Fruit fly (Drosophila melanogaster) whole organism, adult: ENCODE measurements around the gene CG14969.
A peak's percentile ranks its signal among the peaks of the same experiment; 100 is the strongest.

Experiments
- CG11617 ChIP-seq: fragments of 200-800 bp; sonication (Bioruptor generic); optimal IDR thresholded peaks from 2 replicates; lab custom pipeline; 2017; ENCODE audit warnings: mild to moderate bottlenecking, missing biosample characterization, missing genetic modification reagents, missing genetic modification characterization
- CG12768 ChIP-seq: fragments of 200-800 bp; sonication (Bioruptor generic); optimal IDR thresholded peaks from 2 replicates; lab custom pipeline; 2017; ENCODE audit warnings: missing biosample characterization, missing genetic modification characterization, mild to moderate bottlenecking, moderate library complexity, missing genetic modification reagents
- CG14711 ChIP-seq: fragments of 200-800 bp; sonication (Bioruptor generic); optimal IDR thresholded peaks from 2 replicates; lab custom pipeline; 2018; ENCODE audit warnings: missing biosample characterization, mild to moderate bottlenecking, missing genetic modification characterization, moderate library complexity
- CG1620 ChIP-seq: fragments of 200-800 bp; sonication (Bioruptor generic); optimal IDR thresholded peaks from 2 replicates; lab custom pipeline; 2016; ENCODE audit warnings: missing biosample characterization, missing genetic modification characterization
- CG33017 ChIP-seq: fragments of 200-800 bp; sonication (Bioruptor generic); optimal IDR thresholded peaks from 2 replicates; lab custom pipeline; 2018; ENCODE audit warnings: missing biosample characterization, mild to moderate bottlenecking, missing genetic modification characterization, moderate library complexity
- CG5204 ChIP-seq: fragments of 200-800 bp; sonication (Bioruptor generic); optimal IDR thresholded peaks from 2 replicates; lab custom pipeline; 2016; ENCODE audit warnings: missing biosample characterization, missing genetic modification characterization
- CG7045 ChIP-seq: fragments of 200-800 bp; sonication (Bioruptor generic); optimal IDR thresholded peaks from 2 replicates; lab custom pipeline; 2017; ENCODE audit warnings: missing biosample characterization, mild to moderate bottlenecking, missing genetic modification characterization
- CG7101 ChIP-seq: fragments of 200-800 bp; sonication (Bioruptor generic); optimal IDR thresholded peaks from 2 replicates; lab custom pipeline; 2018; ENCODE audit warnings: missing biosample characterization, mild to moderate bottlenecking, missing genetic modification characterization, moderate library complexity
- Clk ChIP-seq: fragments of 200-800 bp; sonication (Bioruptor generic); optimal IDR thresholded peaks from 2 replicates; lab custom pipeline; 2017; ENCODE audit warnings: missing biosample characterization, missing genetic modification characterization
- Crg-1 ChIP-seq: fragments of 200-800 bp; sonication (Bioruptor generic); optimal IDR thresholded peaks from 2 replicates; lab custom pipeline; 2016; ENCODE audit warnings: missing biosample characterization, missing genetic modification characterization
- Hr96 ChIP-seq: fragments of 200-800 bp; sonication (Bioruptor generic); optimal IDR thresholded peaks from 2 replicates; lab custom pipeline; 2016; ENCODE audit warnings: missing biosample characterization, missing genetic modification characterization
- Mnt ChIP-seq: fragments of 200-800 bp; sonication (Bioruptor generic); optimal IDR thresholded peaks from 2 replicates; lab custom pipeline; 2016; ENCODE audit warnings: missing biosample characterization, mild to moderate bottlenecking, missing genetic modification characterization
- bab1 ChIP-seq: fragments of 200-800 bp; sonication (Bioruptor generic); optimal IDR thresholded peaks from 3 replicates; lab custom pipeline; 2019; ENCODE audit warnings: missing biosample characterization, mild to moderate bottlenecking, missing genetic modification characterization, moderate library complexity
- cic ChIP-seq: fragments of 200-800 bp; sonication (Bioruptor generic); optimal IDR thresholded peaks from 2 replicates; lab custom pipeline; 2017; ENCODE audit warnings: missing biosample characterization, mild to moderate bottlenecking, missing genetic modification characterization, moderate library complexity
- cnc ChIP-seq, 2 experiments: fragments of >200 bp; optimal IDR thresholded peaks; 2 replicates each; lab custom pipeline; 2017
- kay ChIP-seq: fragments of 200-800 bp; sonication (Bioruptor generic); peaks from one replicate; lab custom pipeline; 2016; ENCODE audit warnings: missing biosample characterization, missing genetic modification characterization, borderline replicate concordance
- ovo ChIP-seq: fragments of 200-800 bp; sonication (Bioruptor generic); optimal IDR thresholded peaks from 2 replicates; lab custom pipeline; 2016; ENCODE audit warnings: missing biosample characterization, missing genetic modification characterization
- pad ChIP-seq: fragments of 200-800 bp; sonication (Bioruptor generic); optimal IDR thresholded peaks from 3 replicates; lab custom pipeline; 2017; ENCODE audit warnings: missing biosample characterization, missing genetic modification characterization, mild to moderate bottlenecking, moderate library complexity, missing genetic modification reagents
- tj ChIP-seq: fragments of 200-800 bp; sonication (Bioruptor generic); optimal IDR thresholded peaks from 3 replicates; lab custom pipeline; 2017; ENCODE audit warnings: missing biosample characterization, mild to moderate bottlenecking, missing genetic modification characterization, moderate library complexity
- toe ChIP-seq: fragments of 200-800 bp; sonication (Bioruptor generic); optimal IDR thresholded peaks from 2 replicates; lab custom pipeline; 2016; ENCODE audit warnings: missing biosample characterization, missing genetic modification characterization

Gene CG14969

DNA sequence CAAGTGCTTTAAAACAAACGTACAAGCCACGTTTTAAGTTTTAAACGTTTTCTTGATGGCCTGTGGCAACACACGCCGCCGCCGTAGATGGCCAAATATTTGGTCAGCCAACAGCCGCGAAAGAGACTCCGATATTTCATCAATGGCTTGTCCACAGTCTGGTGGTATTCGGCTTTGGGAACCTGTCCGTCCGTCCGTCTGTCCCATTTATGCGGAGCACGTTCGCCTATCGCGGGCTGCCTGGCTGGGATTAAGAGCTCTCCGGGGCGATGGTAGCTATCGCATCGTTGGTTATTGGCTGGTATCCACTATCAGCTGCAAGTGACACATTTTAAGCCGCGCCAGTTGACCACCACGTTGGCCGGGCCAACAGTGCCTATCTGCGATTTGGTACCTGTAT lies 27.2 kb downstream of the CG14969 start:
- no peak for TF ChIP-seq pad (GFP tag; lab: Kevin White, UChicago)
- no peak for TF ChIP-seq Clk (GFP tag; lab: Kevin White, UChicago)

DNA sequence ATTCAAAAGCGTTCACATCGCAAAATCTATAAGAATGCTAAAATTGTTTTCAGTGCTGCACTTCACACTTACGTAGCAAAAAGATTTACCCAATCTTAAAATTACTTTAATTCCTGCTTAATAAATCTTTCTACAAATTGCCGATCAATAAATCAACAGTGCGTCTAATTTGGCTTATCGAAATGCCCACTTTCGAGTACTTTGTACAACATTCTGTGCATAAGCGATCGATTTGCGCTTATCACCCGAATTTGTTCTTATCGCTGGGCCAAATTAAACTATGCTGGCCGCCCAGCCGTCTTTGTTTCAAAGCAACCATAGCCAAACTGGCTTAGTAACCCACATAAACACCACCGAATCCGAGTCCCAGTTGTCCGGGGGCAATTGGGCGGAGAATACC lies 28.3 kb downstream of the CG14969 start:
- TF ChIP-seq kay (GFP tag; lab: Kevin White, UChicago) (peak; percentile 14), CG14711 (tag; lab: Kevin White, UChicago) (no peak)

DNA sequence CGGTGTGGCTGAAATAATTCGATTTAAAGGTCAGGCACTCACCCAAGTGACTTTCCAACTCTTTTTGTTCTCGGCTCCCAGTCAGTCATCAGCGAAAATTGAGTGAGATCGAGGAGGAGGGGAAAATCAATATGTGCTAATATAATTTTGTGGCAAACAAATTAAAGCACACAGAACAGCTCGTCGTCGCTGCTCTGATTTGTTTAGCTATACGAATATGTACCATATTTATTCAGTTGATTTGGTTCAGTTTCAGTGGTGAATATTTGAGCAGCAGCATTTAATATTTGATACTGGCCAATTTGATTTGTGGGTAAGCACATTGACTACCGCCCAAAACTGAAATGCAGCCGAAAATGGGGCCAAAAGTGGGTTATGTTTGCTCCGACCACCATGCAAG lies 29.3 kb downstream of the CG14969 start:
- TF ChIP-seq CG12768, result no peak
- no peak for TF ChIP-seq CG11617 (GFP tag; lab: Kevin White, UChicago)
- no peak for TF ChIP-seq ovo (GFP tag; lab: Kevin White, UChicago)
- no peak for TF ChIP-seq Hr96 (GFP tag; lab: Kevin White, UChicago)
- no peak for TF ChIP-seq toe (GFP tag; lab: Kevin White, UChicago)
- no peak for TF ChIP-seq CG7045
- no peak for TF ChIP-seq Clk (GFP tag; lab: Kevin White, UChicago)

dm6 chr3L:3304740-3305139 lies 30.0 kb downstream of the CG14969 start:
- TF ChIP-seq toe (GFP tag; lab: Kevin White, UChicago), result no peak
- TF ChIP-seq CG7101, result no peak
- no peak for TF ChIP-seq Mnt (GFP tag; lab: Kevin White, UChicago)

- peak; percentile 50 for TF ChIP-seq cic (GFP tag; lab: Kevin White, UChicago)
- peak; percentile 64 for TF ChIP-seq kay (GFP tag; lab: Kevin White, UChicago)
- peak; percentile 65 for TF ChIP-seq pad (GFP tag; lab: Kevin White, UChicago)
- TF ChIP-seq Mnt (GFP tag; lab: Kevin White, UChicago), result peak; percentile 88
- no peak for TF ChIP-seq Hr96 (GFP tag; lab: Kevin White, UChicago)
- peak; percentile 3 for TF ChIP-seq tj (GFP tag; lab: Kevin White, UChicago)
- peak; percentile 56 to 86 for TF ChIP-seq cnc (optimal IDR thresholded peaks at IDR 0.05; lab: Kevin White, UChicago)
- peak; percentile 12 for TF ChIP-seq CG7045
- peak; percentile 41 for TF ChIP-seq CG14711 (tag; lab: Kevin White, UChicago)
- no peak for TF ChIP-seq CG11617 (GFP tag; lab: Kevin White, UChicago)
- no peak for TF ChIP-seq CG33017
These were observed 31.0 kb downstream of the CG14969 start, which contains the start of gene ZnT63C for dm6 chr3L:3303534-3304459. TSS of gene ZnT63C (plus strand) at chr3L:3303708.

dm6 chr3L:3303087-3303526 lies 31.7 kb downstream of the CG14969 start, which contains the start of gene CG14968:
TSS of gene CG14968 (minus strand) at chr3L:3303112.
- TF ChIP-seq pad (GFP tag; lab: Kevin White, UChicago) (peak; percentile 70), CG33017 (peak; percentile 93), Mnt (GFP tag; lab: Kevin White, UChicago) (peak; percentile 62), ovo (GFP tag; lab: Kevin White, UChicago) (peak; percentile 65), cnc (optimal IDR thresholded peaks at IDR 0.05; lab: Kevin White, UChicago) (no peak), cic (GFP tag; lab: Kevin White, UChicago) (peak; percentile 40), CG7045 (peak; percentile 90), Clk (GFP tag; lab: Kevin White, UChicago) (peak; percentile 86), CG14711 (tag; lab: Kevin White, UChicago) (peak; percentile 93), CG1620 (GFP tag; lab: Kevin White, UChicago) (peak; percentile 80), toe (GFP tag; lab: Kevin White, UChicago) (peak; percentile 81), bab1 (GFP tag; lab: Kevin White, UChicago) (peak; percentile 96), CG5204 (peak; percentile 85), CG12768 (peak; percentile 92), tj (GFP tag; lab: Kevin White, UChicago) (peak; percentile 56), CG11617 (GFP tag; lab: Kevin White, UChicago) (peak; percentile 89), CG7101 (peak; percentile 94), Crg-1 (GFP tag; lab: Kevin White, UChicago) (peak; percentile 85), Hr96 (GFP tag; lab: Kevin White, UChicago) (peak; percentile 80), kay (GFP tag; lab: Kevin White, UChicago) (peak; percentile 94)

- peak; percentile 23 for TF ChIP-seq Clk (GFP tag; lab: Kevin White, UChicago)
- TF ChIP-seq CG11617 (GFP tag; lab: Kevin White, UChicago), result peak; percentile 78
- peak; percentile 59 for TF ChIP-seq cic (GFP tag; lab: Kevin White, UChicago)
- peak; percentile 56 for TF ChIP-seq tj (GFP tag; lab: Kevin White, UChicago)
- TF ChIP-seq CG14711 (tag; lab: Kevin White, UChicago), result peak; percentile 69
- TF ChIP-seq Hr96 (GFP tag; lab: Kevin White, UChicago), result peak; percentile 69
- no peak for TF ChIP-seq cnc (optimal IDR thresholded peaks at IDR 0.05; lab: Kevin White, UChicago)
- peak; percentile 49 for TF ChIP-seq CG12768
- peak; percentile 78 for TF ChIP-seq kay (GFP tag; lab: Kevin White, UChicago)
- TF ChIP-seq bab1 (GFP tag; lab: Kevin White, UChicago), result peak; percentile 0
- TF ChIP-seq Crg-1 (GFP tag; lab: Kevin White, UChicago), result peak; percentile 12
- peak; percentile 57 for TF ChIP-seq toe (GFP tag; lab: Kevin White, UChicago)
- TF ChIP-seq CG1620 (GFP tag; lab: Kevin White, UChicago), result no peak
- TF ChIP-seq Mnt (GFP tag; lab: Kevin White, UChicago), result peak; percentile 22
- TF ChIP-seq CG5204, result peak; percentile 71
- TF ChIP-seq pad (GFP tag; lab: Kevin White, UChicago), result peak; percentile 7
- TF ChIP-seq CG7101, result peak; percentile 72
- TF ChIP-seq CG7045, result peak; percentile 82
- peak; percentile 80 for TF ChIP-seq CG33017
- TF ChIP-seq ovo (GFP tag; lab: Kevin White, UChicago), result no peak
These were observed 33.5 kb downstream of the CG14969 start for dm6 chr3L:3301171-3301738.
